Worm (Caenorhabditis elegans): Measurements from ENCODE around the gene T12B5.14.

Gene T12B5.14

DNA sequence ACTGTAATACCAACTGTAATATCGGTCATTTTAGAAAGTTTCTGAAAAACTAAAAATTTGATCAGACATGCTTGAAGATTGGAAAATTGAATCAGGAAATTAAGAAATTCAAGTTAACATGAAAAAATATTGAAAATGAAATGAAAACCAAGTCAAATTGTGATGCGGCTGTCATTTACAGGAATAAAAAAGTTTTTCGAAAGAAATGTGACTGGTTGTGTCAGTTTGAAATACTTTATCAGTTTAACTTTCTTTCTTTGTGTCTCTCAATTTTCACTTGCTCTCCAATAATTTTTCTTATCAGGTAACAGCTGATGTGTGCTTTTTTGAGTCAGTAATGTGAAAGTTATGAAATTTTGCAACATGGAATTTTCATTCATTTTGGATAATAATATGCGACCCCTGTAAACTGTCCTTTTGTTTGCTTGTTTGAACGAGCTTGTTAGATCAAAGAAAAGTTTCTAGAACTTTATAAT is 8.4 kb upstream of the T12B5.14 start, which contains the start of gene fbxa-60:
Gene fbxa-60, minus strand, starts transcription at position 51 of the 476 bp plus-strand sequence.
- TF ChIP-seq dao-5 (tag; optimal IDR thresholded peaks at IDR 0.05) = no peak
- TF ChIP-seq him-1 (tag; optimal IDR thresholded peaks at IDR 0.05) = no peak
- TF ChIP-seq W03F9.2 (tag; optimal IDR thresholded peaks at IDR 0.05) = no peak

DNA sequence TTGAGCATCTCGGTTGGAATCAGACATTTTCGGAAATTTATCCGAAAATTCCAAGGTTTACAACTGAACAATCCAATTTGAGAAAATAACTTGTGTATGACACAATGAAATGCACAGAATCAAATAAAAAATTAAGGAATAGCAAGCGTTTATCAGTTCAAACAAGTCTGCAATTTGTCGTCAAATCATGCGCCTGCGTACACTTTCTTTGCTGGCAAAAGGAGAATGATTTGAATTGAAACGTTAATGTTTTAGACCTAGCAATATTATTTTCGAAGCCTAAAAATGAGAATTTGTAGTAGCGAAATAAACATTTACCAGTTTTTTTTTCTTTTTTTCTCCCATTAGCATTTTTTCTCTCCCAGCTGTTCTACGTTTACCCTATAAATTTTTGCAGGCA is 4.2 kb upstream of the T12B5.14 start, which contains the start of the genes fbxa-67 and fbxa-11:
Gene fbxa-67, minus strand, starts transcription at position 199 of the 400 bp plus-strand sequence.
Gene fbxa-11, plus strand, starts transcription at position 398 of the 400 bp plus-strand sequence.
- TF ChIP-seq W03F9.2 (tag; optimal IDR thresholded peaks at IDR 0.05) (no peak), him-1 (tag; optimal IDR thresholded peaks at IDR 0.05) (no peak), dao-5 (tag; optimal IDR thresholded peaks at IDR 0.05) (no peak)

DNA sequence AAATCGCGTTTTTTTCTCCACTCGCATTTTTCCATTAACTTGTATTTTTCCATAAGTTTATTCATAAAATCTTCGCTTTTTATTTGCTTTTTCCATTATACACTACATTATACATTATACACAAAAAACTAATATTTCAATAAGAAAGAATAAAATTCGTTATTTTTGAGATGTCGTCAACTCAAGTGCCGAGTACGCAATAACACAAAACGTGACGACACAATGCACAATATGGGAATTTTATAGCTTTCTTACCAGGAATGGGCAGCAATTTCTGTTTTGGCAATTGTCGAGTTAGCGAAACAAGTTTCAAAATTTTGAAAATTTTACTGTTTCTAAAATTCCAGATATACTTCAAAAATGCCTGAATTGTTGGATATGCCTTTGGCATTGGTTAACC is 2.5 kb upstream of the T12B5.14 start, which contains the start of gene fbxa-10:
Gene fbxa-10, plus strand, starts transcription at position 207 of the 400 bp plus-strand sequence.
- no peak for TF ChIP-seq W03F9.2 (tag; optimal IDR thresholded peaks at IDR 0.05)
- no peak for TF ChIP-seq him-1 (tag; optimal IDR thresholded peaks at IDR 0.05)
- no peak for TF ChIP-seq dao-5 (tag; optimal IDR thresholded peaks at IDR 0.05)

DNA sequence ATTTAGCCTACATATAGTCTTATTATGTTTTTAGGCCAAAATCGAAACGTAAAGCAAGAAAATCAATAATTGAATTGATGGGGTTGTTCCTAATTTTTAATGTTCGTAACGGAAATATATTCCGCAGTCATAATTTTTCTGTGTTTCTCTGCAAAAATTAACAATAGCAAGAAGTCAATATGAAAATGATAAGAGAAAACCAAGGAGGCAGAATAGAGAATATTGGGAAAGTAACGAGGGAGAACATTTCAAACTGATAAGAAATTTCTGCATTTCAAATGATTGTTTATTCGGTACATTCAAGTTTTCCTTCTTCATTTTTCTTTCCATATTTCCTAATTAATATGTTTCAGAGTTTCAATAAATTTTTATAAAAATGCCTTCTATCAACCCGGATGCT is 1.3 kb downstream of the T12B5.14 start, which contains the start of gene fbxa-54:
Gene fbxa-54, plus strand, starts transcription at position 354 of the 400 bp plus-strand sequence.
- TF ChIP-seq dao-5 (tag; optimal IDR thresholded peaks at IDR 0.05) (no peak), W03F9.2 (tag; optimal IDR thresholded peaks at IDR 0.05) (no peak), him-1 (tag; optimal IDR thresholded peaks at IDR 0.05) (no peak)

DNA sequence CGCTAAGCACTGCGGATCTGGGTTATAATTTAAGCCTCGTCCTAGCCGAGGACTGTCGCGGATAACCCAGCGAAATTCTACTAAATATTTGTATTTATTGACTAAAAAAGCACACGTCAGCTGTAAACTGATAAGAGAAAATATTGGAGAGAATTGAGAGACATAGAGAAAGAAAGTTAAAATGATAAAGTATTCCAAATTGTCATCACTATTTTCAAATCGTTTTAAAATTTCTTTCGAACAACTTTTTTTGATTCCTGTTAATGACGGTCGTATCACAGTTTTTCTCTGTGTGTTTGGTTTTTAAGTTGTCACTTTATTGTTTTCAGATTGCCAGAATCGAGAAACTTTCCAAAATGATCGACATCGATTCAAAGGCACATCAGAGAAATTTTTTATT is 7.3 kb downstream of the T12B5.14 start, which contains the start of gene fbxa-51:
Gene fbxa-51, plus strand, starts transcription at position 322 of the 400 bp plus-strand sequence.
- TF ChIP-seq W03F9.2 (tag; optimal IDR thresholded peaks at IDR 0.05) (no peak), dao-5 (tag; optimal IDR thresholded peaks at IDR 0.05) (no peak)

DNA sequence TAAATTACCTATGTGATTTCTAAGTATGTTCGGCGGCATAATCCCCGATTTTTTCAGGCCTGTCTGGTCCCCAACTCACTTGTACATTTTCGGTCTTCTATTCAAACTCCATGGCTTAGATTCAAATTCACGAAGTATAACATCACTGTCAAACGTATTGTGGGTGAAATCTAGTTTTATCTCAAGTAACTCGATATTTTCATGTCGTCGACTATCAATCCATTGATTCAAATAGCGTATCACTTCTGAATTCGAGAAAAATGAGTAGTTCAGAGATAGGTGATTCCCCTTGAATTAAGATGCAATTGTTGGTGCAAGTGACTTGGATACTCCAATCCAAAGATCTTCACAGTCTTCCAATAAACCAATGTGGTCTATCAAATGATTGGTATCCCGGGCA is 10.0 kb downstream of the T12B5.14 start:
- no peak for TF ChIP-seq dao-5 (tag; optimal IDR thresholded peaks at IDR 0.05)
- TF ChIP-seq W03F9.2 (tag; optimal IDR thresholded peaks at IDR 0.05) = no peak
- no peak for TF ChIP-seq him-1 (tag; optimal IDR thresholded peaks at IDR 0.05)

DNA sequence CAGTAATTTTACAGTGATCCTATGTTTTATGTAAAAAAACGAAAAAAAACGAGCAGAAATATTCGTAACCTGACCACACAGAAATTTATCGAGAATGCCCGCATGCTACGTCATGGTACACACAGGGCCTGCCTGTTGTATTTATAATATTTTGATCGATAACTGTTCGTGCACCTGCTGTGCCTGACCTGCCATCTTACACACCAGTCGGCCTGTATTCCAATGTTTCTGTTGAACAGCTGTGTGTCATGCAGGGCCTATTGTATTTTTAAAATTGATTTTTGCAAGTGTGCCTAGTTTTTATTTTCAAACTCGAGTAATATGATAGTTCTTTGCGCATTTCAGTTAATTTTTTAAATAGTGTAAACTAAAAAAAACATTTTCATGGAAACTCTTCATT is 11.6 kb downstream of the T12B5.14 start:
- TF ChIP-seq him-1 (tag; optimal IDR thresholded peaks at IDR 0.05) = no peak
- no peak for TF ChIP-seq dao-5 (tag; optimal IDR thresholded peaks at IDR 0.05)
- TF ChIP-seq W03F9.2 (tag; optimal IDR thresholded peaks at IDR 0.05) = no peak

DNA sequence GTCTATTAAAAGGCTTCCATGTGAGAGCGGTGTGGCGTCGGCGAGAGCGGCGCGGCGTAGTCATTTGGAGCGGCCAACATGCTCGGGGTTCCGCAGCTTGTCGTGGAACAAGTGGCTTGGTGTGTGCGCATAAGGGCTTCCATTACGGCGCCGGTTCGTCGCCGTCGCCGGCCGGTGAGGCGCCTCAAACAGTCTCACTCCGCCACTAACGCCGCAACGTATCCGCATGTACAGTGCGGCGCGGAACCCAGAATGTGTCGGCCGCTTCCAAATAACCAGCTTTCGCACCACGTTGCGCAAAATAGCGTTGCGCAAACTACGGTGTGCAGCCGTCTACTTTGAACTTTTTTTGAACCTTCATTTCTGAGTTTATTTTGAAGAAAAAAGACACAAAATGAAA is 16.3 kb downstream of the T12B5.14 start:
- TF ChIP-seq dao-5 (tag; optimal IDR thresholded peaks at IDR 0.05) (no peak), him-1 (tag; optimal IDR thresholded peaks at IDR 0.05) (no peak), W03F9.2 (tag; optimal IDR thresholded peaks at IDR 0.05) (no peak)

DNA sequence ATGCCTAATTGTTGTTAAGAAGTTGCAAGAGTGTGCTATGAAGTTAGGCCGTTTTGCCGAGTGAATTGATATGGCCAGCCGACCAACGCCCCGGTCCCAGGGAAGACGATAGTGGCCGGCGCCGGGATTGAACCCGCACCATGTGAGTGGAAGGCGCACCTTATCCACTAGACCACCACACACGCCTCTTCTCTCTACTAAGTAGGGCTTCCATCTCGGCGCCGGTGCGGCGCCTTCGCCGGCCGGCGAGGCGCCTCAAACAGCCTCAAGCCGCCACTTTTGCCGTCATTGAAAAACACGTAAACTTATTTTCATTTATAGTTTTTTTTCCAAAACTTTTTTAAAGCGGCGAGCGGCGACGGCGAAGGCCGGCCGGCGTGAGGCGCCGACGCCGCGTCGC is 24.2 kb downstream of the T12B5.14 start:
- no peak for TF ChIP-seq W03F9.2 (tag; optimal IDR thresholded peaks at IDR 0.05)
- TF ChIP-seq him-1 (tag; optimal IDR thresholded peaks at IDR 0.05) = no peak
- TF ChIP-seq dao-5 (tag; optimal IDR thresholded peaks at IDR 0.05) = no peak

DNA sequence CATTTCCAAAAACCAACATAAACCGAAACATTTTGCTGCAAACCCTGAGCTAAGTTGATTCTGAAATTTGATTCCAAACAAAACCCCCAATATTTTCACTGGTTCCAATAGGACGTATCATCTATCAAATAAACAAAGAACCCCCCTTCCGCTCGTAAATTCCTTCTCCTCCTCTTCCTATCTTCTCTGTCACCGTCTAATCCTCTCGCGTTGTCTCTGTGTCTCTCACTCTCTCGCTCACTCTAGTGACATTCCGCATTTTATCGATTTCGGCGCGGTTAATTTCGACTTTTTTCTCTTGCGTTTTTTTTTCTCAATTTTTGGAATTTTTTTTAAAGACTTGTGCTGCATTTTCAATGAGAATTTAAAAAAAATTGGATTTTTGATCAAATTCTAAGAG is 27.3 kb downstream of the T12B5.14 start:
- no peak for TF ChIP-seq dao-5 (tag; optimal IDR thresholded peaks at IDR 0.05)
- TF ChIP-seq him-1 (tag; optimal IDR thresholded peaks at IDR 0.05) = no peak
- no peak for TF ChIP-seq W03F9.2 (tag; optimal IDR thresholded peaks at IDR 0.05)

DNA sequence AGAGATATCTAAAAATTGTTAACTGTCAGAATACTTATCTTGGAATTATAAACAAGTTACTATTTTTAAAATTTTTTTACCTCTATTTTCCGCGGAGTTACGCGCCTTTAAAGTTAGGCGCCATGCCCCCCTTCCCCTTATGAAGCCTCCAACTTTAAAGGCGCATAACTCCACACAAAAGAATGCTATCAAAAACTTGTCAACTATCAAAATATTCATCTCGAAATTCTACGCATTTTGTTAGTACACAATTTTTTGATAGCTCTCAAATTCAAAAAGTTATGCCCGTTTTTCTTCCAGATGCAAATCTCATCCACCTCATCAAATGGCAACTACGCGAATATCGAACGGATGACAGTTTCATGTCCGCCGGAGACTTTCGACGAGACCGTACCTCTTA is 28.3 kb downstream of the T12B5.14 start, which contains the start of gene tbc-10:
Gene tbc-10, plus strand, starts transcription at position 301 of the 400 bp plus-strand sequence.
- TF ChIP-seq him-1 (tag; optimal IDR thresholded peaks at IDR 0.05) = no peak
- TF ChIP-seq dao-5 (tag; optimal IDR thresholded peaks at IDR 0.05) = no peak
- no peak for TF ChIP-seq W03F9.2 (tag; optimal IDR thresholded peaks at IDR 0.05)

DNA sequence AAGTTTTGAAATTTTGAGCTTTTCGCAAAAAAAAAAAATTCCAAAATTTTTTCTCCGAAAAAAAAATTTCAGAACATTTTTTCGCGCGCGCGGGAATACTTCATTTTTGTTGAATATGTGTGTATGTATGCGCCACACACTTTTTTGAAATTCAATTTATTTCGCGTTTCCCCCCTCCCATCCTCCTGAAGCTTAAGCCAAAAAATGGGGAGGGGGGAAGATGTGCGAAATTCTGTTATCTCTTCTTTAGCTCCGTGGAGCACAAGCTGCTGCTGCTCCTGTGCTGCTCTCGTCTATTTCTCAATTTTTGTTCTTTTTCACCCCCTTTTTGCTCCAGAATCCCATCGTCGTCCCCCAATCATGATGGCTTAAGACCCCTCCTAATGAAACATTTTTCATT is 34.9 kb downstream of the T12B5.14 start:
- no peak for TF ChIP-seq dao-5 (tag; optimal IDR thresholded peaks at IDR 0.05)
- TF ChIP-seq him-1 (tag; optimal IDR thresholded peaks at IDR 0.05) = no peak
- TF ChIP-seq W03F9.2 (tag; optimal IDR thresholded peaks at IDR 0.05) = no peak

DNA sequence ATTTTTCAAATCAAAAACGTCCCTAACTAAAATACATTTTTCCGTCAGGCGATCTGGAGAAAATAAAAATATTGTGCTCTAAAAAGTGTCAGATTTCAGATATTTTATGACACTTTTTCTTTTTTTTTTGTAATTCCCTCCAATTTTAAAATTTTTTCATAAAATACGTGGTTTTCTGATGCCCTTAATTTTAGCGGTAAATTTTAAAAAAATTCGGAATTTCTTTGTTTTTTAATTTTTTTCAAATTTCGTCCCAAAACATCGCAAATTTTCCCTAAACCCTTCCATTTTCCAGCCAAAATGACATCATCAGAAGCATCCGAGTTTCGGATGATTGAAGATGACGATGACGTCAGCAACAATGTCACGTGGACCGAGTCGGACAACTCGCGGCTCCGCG is 36.9 kb downstream of the T12B5.14 start, which contains the start of gene trp-2:
Gene trp-2, plus strand, starts transcription at position 301 of the 400 bp plus-strand sequence.
- TF ChIP-seq dao-5 (tag; optimal IDR thresholded peaks at IDR 0.05) = no peak
- TF ChIP-seq him-1 (tag; optimal IDR thresholded peaks at IDR 0.05) = no peak
- TF ChIP-seq W03F9.2 (tag; optimal IDR thresholded peaks at IDR 0.05) = no peak

DNA sequence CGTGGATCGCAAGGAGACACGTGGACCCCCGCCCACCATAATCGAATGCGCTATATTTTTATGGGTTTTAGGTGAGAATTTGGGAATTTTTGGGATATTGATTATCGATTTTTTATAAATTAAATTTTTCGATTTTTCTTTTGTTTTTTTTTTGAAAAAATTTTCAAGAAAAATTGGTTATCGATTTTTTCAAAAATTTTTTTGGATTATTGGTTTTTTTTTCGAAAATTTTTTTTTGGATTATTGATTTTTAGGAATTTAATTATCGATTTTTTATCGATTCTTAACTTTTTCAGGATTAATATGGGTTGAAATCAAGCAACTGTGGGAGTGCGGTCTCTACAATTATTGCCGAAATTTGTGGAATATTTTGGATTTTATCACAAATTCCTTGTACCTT is 41.9 kb downstream of the T12B5.14 start:
- no peak for TF ChIP-seq him-1 (tag; optimal IDR thresholded peaks at IDR 0.05)
- TF ChIP-seq W03F9.2 (tag; optimal IDR thresholded peaks at IDR 0.05) = no peak
- TF ChIP-seq dao-5 (tag; optimal IDR thresholded peaks at IDR 0.05) = no peak

DNA sequence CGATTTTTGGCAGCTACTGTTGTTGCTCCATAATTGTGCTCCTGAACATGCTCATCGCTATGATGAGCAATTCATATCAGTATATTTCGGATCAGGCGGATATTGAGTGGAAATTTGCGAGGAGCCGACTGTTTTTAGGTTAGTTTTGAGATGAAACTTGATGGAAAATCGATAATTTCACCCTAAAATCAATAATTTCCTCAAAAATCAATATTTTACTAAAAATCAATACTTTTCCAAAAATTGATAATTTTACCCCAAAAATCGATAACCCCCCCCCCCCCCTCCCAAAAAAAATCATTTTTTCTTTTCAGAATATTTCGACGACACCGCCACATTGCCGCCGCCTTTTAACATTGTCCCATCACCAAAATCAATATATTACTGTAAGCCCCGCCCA is 44.2 kb downstream of the T12B5.14 start:
- TF ChIP-seq W03F9.2 (tag; optimal IDR thresholded peaks at IDR 0.05) (no peak), dao-5 (tag; optimal IDR thresholded peaks at IDR 0.05) (no peak)

Data from whole organism, L4/young adult.